Fruit fly (Drosophila melanogaster): Measurements from ENCODE around the gene Taf10.

Taf10 gene

DNA sequence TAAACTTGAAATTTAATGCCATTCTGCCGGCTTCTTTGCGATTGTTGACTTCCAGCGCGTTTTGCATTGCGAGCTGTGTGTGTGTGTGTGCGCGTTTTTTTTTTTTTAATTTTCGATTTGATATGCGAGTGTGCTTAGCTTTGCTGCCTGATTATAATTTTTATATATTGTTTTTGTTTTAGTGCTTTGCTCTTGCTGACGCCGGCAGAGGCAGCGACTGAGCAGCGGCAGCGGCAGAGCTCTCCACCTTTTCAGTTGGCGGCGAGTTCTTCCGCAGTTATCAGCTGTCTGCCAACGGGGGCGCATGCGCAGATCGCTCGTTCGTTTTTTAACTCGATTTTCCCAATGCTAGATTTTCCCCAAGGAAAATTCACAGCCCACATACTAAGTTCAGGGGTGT lies 32.2 kb upstream of the Taf10 start:
- no peak for TF ChIP-seq salr (GFP tag; optimal IDR thresholded peaks at IDR 0.05)
- TF ChIP-seq topi (GFP tag; optimal IDR thresholded peaks at IDR 0.05), result no peak
- TF ChIP-seq pdm3 (GFP tag; optimal IDR thresholded peaks at IDR 0.05), result no peak
- TF ChIP-seq CG6163 (GFP tag; IDR thresholded peaks at IDR 0.05), result peak; percentile 51; the same call in 2 of the 3 replicates

- no peak for TF ChIP-seq pdm3 (GFP tag; optimal IDR thresholded peaks at IDR 0.05)
- TF ChIP-seq CG8319 (GFP tag; optimal IDR thresholded peaks at IDR 0.05), result no peak
- no peak for TF ChIP-seq acj6 (GFP tag; optimal IDR thresholded peaks at IDR 0.05)
- TF ChIP-seq CG10631 (GFP tag; optimal IDR thresholded peaks at IDR 0.05), result no peak
- no peak for TF ChIP-seq Hr38 (GFP tag; optimal IDR thresholded peaks at IDR 0.05)
- no peak for TF ChIP-seq ss (GFP tag; optimal IDR thresholded peaks at IDR 0.05)
- TF ChIP-seq CG6808 (GFP tag; optimal IDR thresholded peaks at IDR 0.05), result no peak
Measured at dm6 chr2L:2737561-2737960, 30.1 kb upstream of the Taf10 start.

- no peak for TF ChIP-seq Ets96B (tag; optimal IDR thresholded peaks at IDR 0.05)
- TF ChIP-seq topi (GFP tag; optimal IDR thresholded peaks at IDR 0.05), result no peak
- TF ChIP-seq Sox14 (GFP tag; optimal IDR thresholded peaks at IDR 0.05), result peak; percentile 53
- no peak for TF ChIP-seq CG4318 (GFP tag; optimal IDR thresholded peaks at IDR 0.05)
- peak; percentile 25 for TF ChIP-seq svp (GFP tag)
- TF ChIP-seq spab (GFP tag; optimal IDR thresholded peaks at IDR 0.05), result no peak
- TF ChIP-seq fd85E (GFP tag; optimal IDR thresholded peaks at IDR 0.05), result no peak
- no peak for TF ChIP-seq CG11902 (GFP tag; optimal IDR thresholded peaks at IDR 0.05)
- TF ChIP-seq CG15336 (GFP tag; IDR thresholded peaks at IDR 0.05), result no peak
- TF ChIP-seq dsx (GFP tag; optimal IDR thresholded peaks at IDR 0.05; ENCODE audit: poor library complexity, severe bottlenecking), result no peak
- TF ChIP-seq esn (GFP tag; optimal IDR thresholded peaks at IDR 0.05), result peak; percentile 22
- TF ChIP-seq pdm3 (GFP tag; optimal IDR thresholded peaks at IDR 0.05), result no peak
- no peak for TF ChIP-seq Sox102F (GFP tag; optimal IDR thresholded peaks at IDR 0.05)
- no peak for TF ChIP-seq lz (GFP tag; optimal IDR thresholded peaks at IDR 0.05)
- no peak for TF ChIP-seq CG8319 (GFP tag; optimal IDR thresholded peaks at IDR 0.05)
- TF ChIP-seq CG3032 (tag; optimal IDR thresholded peaks at IDR 0.05), result peak; percentile 25
Measured at dm6 chr2L:2739820-2740230, 27.9 kb upstream of the Taf10 start, which contains the start of gene Hrs. Gene Hrs, plus strand, starts transcription at chr2L:2739986.

DNA sequence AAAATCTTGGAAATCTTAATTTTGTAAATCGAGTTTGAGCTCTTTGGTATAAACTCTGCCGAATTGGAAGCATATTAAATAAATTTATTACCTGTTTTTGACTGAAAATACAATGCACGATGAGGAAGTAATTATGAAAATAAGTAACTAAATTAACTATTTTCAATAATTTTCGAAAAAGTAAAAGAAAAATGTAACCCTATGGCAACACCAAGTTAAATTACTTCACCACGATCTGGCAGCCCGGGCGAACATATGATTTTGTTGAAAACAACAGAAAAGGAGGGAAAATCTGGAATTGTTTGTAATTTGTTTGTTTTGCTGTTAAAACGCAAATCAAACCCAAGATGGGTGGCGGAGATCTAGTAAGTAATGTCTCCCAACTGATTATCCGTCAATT lies 22.8 kb upstream of the Taf10 start, which contains the start of the genes CG9961 and Cwc25:
TSS of gene CG9961 (minus strand) at position 83 of the 400 bp plus-strand sequence.
TSS of gene Cwc25 (plus strand) at position 247 of the 400 bp plus-strand sequence.
- TF ChIP-seq CG11294 (GFP tag; IDR thresholded peaks at IDR 0.05), result no peak
- TF ChIP-seq CG1621 (tag; optimal IDR thresholded peaks at IDR 0.05), result no peak
- TF ChIP-seq Sox102F (GFP tag; optimal IDR thresholded peaks at IDR 0.05), result no peak
- TF ChIP-seq dsx (GFP tag; optimal IDR thresholded peaks at IDR 0.05; ENCODE audit: poor library complexity, severe bottlenecking), result peak; percentile 31
- TF ChIP-seq CG3032 (tag; optimal IDR thresholded peaks at IDR 0.05), result peak; percentile 25
- TF ChIP-seq Hr39 (GFP tag; optimal IDR thresholded peaks at IDR 0.05), result no peak

- TF ChIP-seq CG6276 (GFP tag; optimal IDR thresholded peaks at IDR 0.05) (no peak), Hr38 (GFP tag; optimal IDR thresholded peaks at IDR 0.05) (no peak), dsx (GFP tag; optimal IDR thresholded peaks at IDR 0.05; ENCODE audit: poor library complexity, severe bottlenecking) (peak; percentile 78), fd59A (GFP tag; optimal IDR thresholded peaks at IDR 0.05) (peak; percentile 68), Sox15 (GFP tag; optimal IDR thresholded peaks at IDR 0.05) (peak; percentile 79), CG31627 (GFP tag; optimal IDR thresholded peaks at IDR 0.05) (peak; percentile 85), acj6 (GFP tag; optimal IDR thresholded peaks at IDR 0.05) (peak; percentile 80), CG6808 (GFP tag; optimal IDR thresholded peaks at IDR 0.05) (peak; percentile 77), lz (GFP tag; optimal IDR thresholded peaks at IDR 0.05) (peak; percentile 87), topi (GFP tag; optimal IDR thresholded peaks at IDR 0.05) (peak; percentile 87), CG6792 (GFP tag; optimal IDR thresholded peaks at IDR 0.05) (peak; percentile 82), net (GFP tag; optimal IDR thresholded peaks at IDR 0.05) (no peak), CG3032 (tag; optimal IDR thresholded peaks at IDR 0.05) (peak; percentile 93), CG15336 (GFP tag; IDR thresholded peaks at IDR 0.05) (peak; percentile 88; the same call in 1 of the 2 replicates), cyc (GFP tag; optimal IDR thresholded peaks at IDR 0.05) (peak; percentile 85), svp (GFP tag) (peak; percentile 97), CG16779 (tag; optimal IDR thresholded peaks at IDR 0.05) (no peak), dac (GFP tag; optimal IDR thresholded peaks at IDR 0.05) (no peak), ss (GFP tag; optimal IDR thresholded peaks at IDR 0.05) (peak in 1 of 2 experiments; percentile 87), Eip75B (GFP tag; optimal IDR thresholded peaks at IDR 0.05) (no peak), Ets21C (GFP tag; optimal IDR thresholded peaks at IDR 0.05) (no peak), Met (GFP tag; optimal IDR thresholded peaks at IDR 0.05) (no peak), CG11762 (GFP tag; optimal IDR thresholded peaks at IDR 0.05; ENCODE audit: insufficient read depth) (peak; percentile 77), vri (GFP tag; optimal IDR thresholded peaks at IDR 0.05) (no peak), Ets96B (tag; optimal IDR thresholded peaks at IDR 0.05) (peak; percentile 79)
Measured at dm6 chr2L:2748480-2749143, 19.1 kb upstream of the Taf10 start.
